Worm (Caenorhabditis elegans) whole organism, L2 larva: ENCODE results near the gene T11G6.4.

ENCODE experiments used
- R02D3.7 ChIP-seq: fragments of 150-350 bp; optimal IDR thresholded peaks from 2 replicates; lab custom pipeline; 2014; ENCODE audit warnings: missing biosample characterization, missing genetic modification characterization
- ZK546.5 ChIP-seq: sonication (generic microtip); optimal IDR thresholded peaks from 2 replicates; lab custom pipeline; 2017; ENCODE audit warnings: missing biosample characterization, missing genetic modification characterization
- lin-13 ChIP-seq: fragments of 150-350 bp; optimal IDR thresholded peaks from 2 replicates; lab custom pipeline; 2014; ENCODE audit warnings: missing biosample characterization, missing genetic modification reagents, missing genetic modification characterization
- nhr-25 ChIP-seq: fragments of 150-350 bp; sonication (generic microtip); optimal IDR thresholded peaks from 3 replicates; lab custom pipeline; 2014; ENCODE audit warnings: missing biosample characterization, missing genetic modification characterization
- nhr-77 ChIP-seq: fragments of 150-350 bp; optimal IDR thresholded peaks from 2 replicates; lab custom pipeline; 2014; ENCODE audit warnings: missing biosample characterization, missing genetic modification characterization
- sem-4 ChIP-seq: fragments of 150-350 bp; optimal IDR thresholded peaks from 2 replicates; lab custom pipeline; 2014; ENCODE audit warnings: missing biosample characterization, missing genetic modification reagents, missing genetic modification characterization
- skn-1 ChIP-seq: sonication (generic microtip); optimal IDR thresholded peaks from 2 replicates; lab custom pipeline; 2017; ENCODE audit warnings: missing biosample characterization, missing genetic modification characterization
- sma-9 ChIP-seq, 2 experiments: fragments of 150-350 bp in 1 of 2; sonication (generic microtip) in 1 of 2; optimal IDR thresholded peaks; 2 replicates each; lab custom pipeline; 2014 to 2016; ENCODE audit warnings: missing genetic modification characterization in 2 of 2, mild to moderate bottlenecking in 1 of 2, missing biosample characterization in 1 of 2, missing compliant biosample characterization in 1 of 2, missing genetic modification reagents in 1 of 2, moderate library complexity in 1 of 2
- ztf-4 ChIP-seq: fragments of 150-350 bp; optimal IDR thresholded peaks from 2 replicates; lab custom pipeline; 2014; ENCODE audit warnings: missing biosample characterization, missing genetic modification characterization

ce11 chrIV:10812099-10812498 lies 39.6 kb downstream of the T11G6.4 start, which contains the start of gene miz-1:
- TF ChIP-seq sma-9 (GFP tag; optimal IDR thresholded peaks at IDR 0.05; lab: Kevin White, UChicago) (no peak), sma-9 (tag; optimal IDR thresholded peaks at IDR 0.05; lab: Kevin White, UChicago) (no peak), ZK546.5 (tag; lab: Kevin White, UChicago) (no peak), lin-13 (GFP tag; lab: Kevin White, UChicago) (no peak), sem-4 (no peak), R02D3.7 (tag; lab: Kevin White, UChicago) (no peak), nhr-77 (no peak), ztf-4 (tag; lab: Kevin White, UChicago) (no peak), nhr-25 (tag; lab: Kevin White, UChicago) (no peak), skn-1 (no peak)
